Fruit fly (Drosophila melanogaster) Kc167 (cell line): Measurements from ENCODE around the gene Gbeta76C.
"Not testable (repeated sequence)": the region's sequence is repeated elsewhere in the genome, so short reads cannot be mapped to it uniquely, and the experiment has no call there.

ENCODE experiments used
- Myc ChIP-seq: fragments of >200 bp; optimal IDR thresholded peaks from 2 replicates; lab custom pipeline; 2017; ENCODE audit warnings: missing external identifiers
- Sin3A ChIP-seq: fragments of >200 bp; optimal IDR thresholded peaks from 2 replicates; lab custom pipeline; 2018; ENCODE audit warnings: missing external identifiers
- h ChIP-seq: fragments of >200 bp; optimal IDR thresholded peaks from 3 replicates; lab custom pipeline; 2018; ENCODE audit warnings: missing external identifiers
- insv ChIP-seq: fragments of >200 bp; optimal IDR thresholded peaks from 3 replicates; lab custom pipeline; 2018; ENCODE audit warnings: missing external identifiers
- psq ChIP-seq: fragments of >200 bp; optimal IDR thresholded peaks from 2 replicates; lab custom pipeline; 2017; ENCODE audit warnings: missing external identifiers
- ttk ChIP-seq: sonication (Bioruptor generic); optimal IDR thresholded peaks from 2 replicates; lab custom pipeline; 2017; ENCODE audit warnings: missing external identifiers

Gbeta76C gene

dm6 chr3L:19701106-19701505, 13.7 kb downstream of the Gbeta76C start:
- TF ChIP-seq ttk (no peak), h (lab: Kevin White, UChicago) (no peak), psq (no peak), insv (lab: Kevin White, UChicago) (no peak), Myc (lab: Kevin White, UChicago) (no peak), Sin3A (no peak)

dm6 chr3L:19701662-19702061, 14.2 kb downstream of the Gbeta76C start:
- TF ChIP-seq h (lab: Kevin White, UChicago), result no peak

- no peak for TF ChIP-seq Sin3A
- no peak for TF ChIP-seq h (lab: Kevin White, UChicago)
- TF ChIP-seq psq, result no peak
- no peak for TF ChIP-seq insv (lab: Kevin White, UChicago)
- no peak for TF ChIP-seq Myc (lab: Kevin White, UChicago)
- TF ChIP-seq ttk, result no peak
These were observed 15.9 kb downstream of the Gbeta76C start for dm6 chr3L:19703323-19703722.

- TF ChIP-seq psq (no peak), ttk (no peak), Myc (lab: Kevin White, UChicago) (no peak), h (lab: Kevin White, UChicago) (no peak), insv (lab: Kevin White, UChicago) (no peak), Sin3A (no peak)
These were observed 17.4 kb downstream of the Gbeta76C start for dm6 chr3L:19704869-19705268.

dm6 chr3L:19707570-19708146, 20.2 kb downstream of the Gbeta76C start, which contains the start of gene serp:
TSS of gene serp (minus strand) at chr3L:19708015.
- TF ChIP-seq psq, result no peak
- TF ChIP-seq Sin3A, result no peak
- TF ChIP-seq Myc (lab: Kevin White, UChicago), result no peak
- no peak for TF ChIP-seq insv (lab: Kevin White, UChicago)
- no peak for TF ChIP-seq ttk
- TF ChIP-seq h (lab: Kevin White, UChicago), result no peak

- TF ChIP-seq h (lab: Kevin White, UChicago); insv (lab: Kevin White, UChicago); ttk: not testable (repeated sequence)
These were observed 30.8 kb downstream of the Gbeta76C start, which contains the start of gene Trpml for dm6 chr3L:19718228-19718627. TSS of gene Trpml (minus strand) at chr3L:19718328.

- not testable (repeated sequence) for TF ChIP-seq Sin3A; Myc (lab: Kevin White, UChicago); insv (lab: Kevin White, UChicago)
These were observed 41.3 kb downstream of the Gbeta76C start, which contains the start of gene CG42529 for dm6 chr3L:19728694-19729093. TSS of gene CG42529 (plus strand) at chr3L:19728994.
